Fruit fly (Drosophila melanogaster) whole organism, embryonic: ENCODE data around the gene SelG.

Experiments
- CG10209 ChIP-seq: fragments of 200-800 bp; sonication (Bioruptor generic); optimal IDR thresholded peaks from 3 replicates; lab custom pipeline; 2017; ENCODE audit warnings: missing biosample characterization, mild to moderate bottlenecking, missing genetic modification characterization, missing genetic modification reagents
- CG1024 ChIP-seq: fragments of 200-800 bp; sonication (Bioruptor generic); IDR thresholded peaks from 2 replicates; pipeline ENCODE4 v1.3.6; 2022; ENCODE audit warnings: missing biosample characterization, missing genetic modification characterization
- CG10431 ChIP-seq: fragments of 200-800 bp; sonication (Bioruptor generic); optimal IDR thresholded peaks from 3 replicates; lab custom pipeline; 2018; ENCODE audit warnings: missing biosample characterization, mild to moderate bottlenecking, missing genetic modification characterization
- CG11247 ChIP-seq: fragments of 200-800 bp; sonication (Bioruptor generic); IDR thresholded peaks from 2 replicates; pipeline ENCODE4 v1.3.6; 2022; ENCODE audit warnings: missing biosample characterization, missing genetic modification characterization
- CG11695 ChIP-seq: fragments of 200-800 bp; sonication (Bioruptor generic); IDR thresholded peaks from 3 replicates; pipeline ENCODE4 v1.3.6; 2022; ENCODE audit warnings: missing biosample characterization, missing genetic modification characterization
- CG12155 ChIP-seq: fragments of 200-800 bp; sonication (Bioruptor generic); optimal IDR thresholded peaks from 3 replicates; lab custom pipeline; 2016; ENCODE audit warnings: missing biosample characterization, missing genetic modification characterization
- CG12219 ChIP-seq: fragments of 200-800 bp; sonication (Bioruptor generic); optimal IDR thresholded peaks from 3 replicates; lab custom pipeline; 2018; ENCODE audit warnings: missing biosample characterization, mild to moderate bottlenecking, missing genetic modification characterization
- CG14667 ChIP-seq: fragments of 200-800 bp; sonication (Bioruptor generic); IDR thresholded peaks from 2 replicates; pipeline ENCODE4 v1.3.6; 2022; ENCODE audit warnings: missing biosample characterization, missing genetic modification characterization
- CG15601 ChIP-seq: fragments of 200-800 bp; sonication (Bioruptor generic); optimal IDR thresholded peaks from 3 replicates; lab custom pipeline; 2019; ENCODE audit warnings: missing biosample characterization, mild to moderate bottlenecking, missing genetic modification characterization, moderate library complexity
- CG2120 ChIP-seq: fragments of 200-800 bp; sonication (Bioruptor generic); optimal IDR thresholded peaks from 3 replicates; lab custom pipeline; 2016; ENCODE audit warnings: missing biosample characterization, missing genetic modification characterization
- CG2199 ChIP-seq: fragments of 200-800 bp; sonication (Bioruptor generic); IDR thresholded peaks from 3 replicates; pipeline ENCODE4 v1.3.6; 2022; ENCODE audit warnings: missing biosample characterization, missing genetic modification characterization
- CG30020 ChIP-seq: fragments of 200-800 bp; optimal IDR thresholded peaks from 2 replicates; lab custom pipeline; 2019; ENCODE audit warnings: missing biosample characterization, mild to moderate bottlenecking, missing genetic modification characterization, moderate library complexity
- CG3065 ChIP-seq: fragments of 200-800 bp; sonication (Bioruptor generic); optimal IDR thresholded peaks from 2 replicates; lab custom pipeline; 2016; ENCODE audit warnings: missing biosample characterization, missing genetic modification characterization
- CG31224 ChIP-seq: fragments of 200-800 bp; sonication (Bioruptor generic); IDR thresholded peaks from 2 replicates; pipeline ENCODE4 v1.3.6; 2022; ENCODE audit warnings: missing biosample characterization, missing genetic modification characterization
- CG33557 ChIP-seq: fragments of 200-800 bp; sonication (Bioruptor generic); optimal IDR thresholded peaks from 2 replicates; lab custom pipeline; 2019; ENCODE audit warnings: missing biosample characterization, mild to moderate bottlenecking, missing genetic modification characterization, moderate library complexity
- CG34376 ChIP-seq: fragments of 200-800 bp; sonication (Bioruptor generic); optimal IDR thresholded peaks from 2 replicates; lab custom pipeline; 2018; ENCODE audit warnings: missing biosample characterization, mild to moderate bottlenecking, missing genetic modification characterization
- CG3847 ChIP-seq: fragments of 200-800 bp; sonication (Bioruptor generic); IDR thresholded peaks from 2 replicates; pipeline ENCODE4 v1.3.6; 2022; ENCODE audit warnings: missing biosample characterization, missing genetic modification characterization
- CG4360 ChIP-seq: fragments of 200-800 bp; sonication (Bioruptor generic); IDR thresholded peaks from 2 replicates; pipeline ENCODE4 v1.3.6; 2022; ENCODE audit warnings: missing biosample characterization, missing genetic modification characterization
- CrebB ChIP-seq: fragments of 200-800 bp; sonication (Bioruptor generic); optimal IDR thresholded peaks from 3 replicates; lab custom pipeline; 2018; ENCODE audit warnings: missing biosample characterization, mild to moderate bottlenecking, missing genetic modification characterization
- Dref ChIP-seq: fragments of 200-800 bp; sonication (Bioruptor generic); IDR thresholded peaks from 2 replicates; pipeline ENCODE4 v1.3.6; 2022; ENCODE audit warnings: missing biosample characterization, missing genetic modification characterization
- E2f1 ChIP-seq: fragments of 200-800 bp; sonication (Bioruptor generic); IDR thresholded peaks from 2 replicates; pipeline ENCODE4 v1.3.6; 2022; ENCODE audit warnings: missing biosample characterization, missing genetic modification characterization
- Fer1 ChIP-seq: fragments of 200-800 bp; sonication (Bioruptor generic); optimal IDR thresholded peaks from 2 replicates; lab custom pipeline; 2017; ENCODE audit warnings: missing biosample characterization, mild to moderate bottlenecking, missing genetic modification characterization
- Fer2 ChIP-seq: fragments of 200-800 bp; sonication (Bioruptor generic); optimal IDR thresholded peaks from 2 replicates; lab custom pipeline; 2018; ENCODE audit warnings: missing biosample characterization, mild to moderate bottlenecking, missing genetic modification characterization, moderate library complexity
- Gug ChIP-seq: fragments of 200-800 bp; sonication (Bioruptor generic); IDR thresholded peaks from 4 replicates; pipeline ENCODE4 v1.3.6; 2022; ENCODE audit warnings: missing biosample characterization, missing genetic modification characterization
- HHEX ChIP-seq: fragments of 200-800 bp; sonication (Bioruptor generic); optimal IDR thresholded peaks from 3 replicates; lab custom pipeline; 2017; ENCODE audit warnings: missing biosample characterization, mild to moderate bottlenecking, missing genetic modification characterization, missing genetic modification reagents
- HmgZ ChIP-seq: fragments of 200-800 bp; sonication (Bioruptor generic); optimal IDR thresholded peaks from 2 replicates; lab custom pipeline; 2018; ENCODE audit warnings: missing biosample characterization, mild to moderate bottlenecking, missing genetic modification characterization
- Hsf ChIP-seq: fragments of 200-800 bp; sonication (Bioruptor generic); optimal IDR thresholded peaks from 3 replicates; lab custom pipeline; 2016; ENCODE audit warnings: missing biosample characterization, missing genetic modification characterization
- Jarid2 ChIP-seq: fragments of 200-800 bp; sonication (Bioruptor generic); optimal IDR thresholded peaks from 3 replicates; lab custom pipeline; 2017; ENCODE audit warnings: mild to moderate bottlenecking, missing biosample characterization, missing genetic modification reagents, missing genetic modification characterization
- Scr ChIP-seq: fragments of 200-800 bp; sonication (Bioruptor generic); IDR thresholded peaks from 2 replicates; pipeline ENCODE4 v1.3.6; 2022; ENCODE audit warnings: missing biosample characterization, missing genetic modification characterization; ENCODE audit not compliant: partially characterized antibody
- Spps ChIP-seq: fragments of 200-800 bp; sonication (Bioruptor generic); optimal IDR thresholded peaks from 2 replicates; lab custom pipeline; 2018; ENCODE audit warnings: missing biosample characterization, mild to moderate bottlenecking, missing genetic modification characterization
- Stat92E ChIP-seq, 3 experiments: fragments of >200 bp in 2 of 3; fragments of 200-800 bp in 1 of 3; sonication (Bioruptor generic) in 1 of 3; optimal IDR thresholded peaks; 2 replicates each; lab custom pipeline; 2017 to 2019; ENCODE audit warnings: missing biosample characterization in 3 of 3, missing genetic modification characterization in 3 of 3, mild to moderate bottlenecking in 1 of 3, moderate library complexity in 1 of 3
- al ChIP-seq: fragments of 200-800 bp; sonication (Bioruptor generic); IDR thresholded peaks from 2 replicates; pipeline ENCODE4 v1.3.6; 2022; ENCODE audit warnings: missing biosample characterization, missing genetic modification characterization
- fru ChIP-seq: fragments of >200 bp; optimal IDR thresholded peaks from 2 replicates; lab custom pipeline; 2017
- gcm ChIP-seq: fragments of 200-800 bp; sonication (Bioruptor generic); optimal IDR thresholded peaks from 2 replicates; lab custom pipeline; 2019; ENCODE audit warnings: missing biosample characterization, mild to moderate bottlenecking, missing genetic modification characterization, moderate library complexity
- gfzf ChIP-seq: fragments of 200-800 bp; sonication (Bioruptor generic); optimal IDR thresholded peaks from 2 replicates; lab custom pipeline; 2016; ENCODE audit warnings: missing biosample characterization, mild to moderate bottlenecking, missing genetic modification characterization, moderate library complexity
- gro ChIP-seq: fragments of 200-800 bp; sonication (Bioruptor generic); optimal IDR thresholded peaks from 2 replicates; lab custom pipeline; 2016; ENCODE audit warnings: missing biosample characterization, missing genetic modification characterization
- gsb ChIP-seq: fragments of 200-800 bp; sonication (Bioruptor generic); IDR thresholded peaks from 2 replicates; pipeline ENCODE4 v1.3.6; 2022; ENCODE audit warnings: missing biosample characterization, missing genetic modification characterization
- h ChIP-seq: fragments of >200 bp; optimal IDR thresholded peaks from 2 replicates; lab custom pipeline; 2017
- hbn ChIP-seq: fragments of 200-800 bp; sonication (Bioruptor generic); IDR thresholded peaks from 2 replicates; pipeline ENCODE4 v1.3.6; 2022; ENCODE audit warnings: missing biosample characterization, missing genetic modification characterization; ENCODE audit not compliant: partially characterized antibody
- inv ChIP-seq: fragments of 200-800 bp; sonication (Bioruptor generic); IDR thresholded peaks from 2 replicates; pipeline ENCODE4 v1.3.6; 2022; ENCODE audit warnings: missing biosample characterization, missing genetic modification characterization; ENCODE audit not compliant: partially characterized antibody
- kah ChIP-seq: fragments of 200-800 bp; sonication (Bioruptor generic); optimal IDR thresholded peaks from 2 replicates; lab custom pipeline; 2018; ENCODE audit warnings: missing biosample characterization, mild to moderate bottlenecking, missing genetic modification characterization
- ken ChIP-seq: fragments of 200-800 bp; sonication (Bioruptor generic); IDR thresholded peaks from 3 replicates; pipeline ENCODE4 v1.3.6; 2022; ENCODE audit warnings: missing biosample characterization, missing genetic modification characterization
- lbe ChIP-seq: fragments of 200-800 bp; sonication (Bioruptor generic); optimal IDR thresholded peaks from 2 replicates; lab custom pipeline; 2016; ENCODE audit warnings: missing biosample characterization, mild to moderate bottlenecking, missing genetic modification characterization
- nerfin-2 ChIP-seq: fragments of 200-800 bp; sonication (Bioruptor generic); IDR thresholded peaks from 2 replicates; pipeline ENCODE4 v1.3.6; 2022; ENCODE audit warnings: missing biosample characterization, missing genetic modification characterization; ENCODE audit not compliant: partially characterized antibody
- nmo ChIP-seq: fragments of 200-800 bp; sonication (Bioruptor generic); optimal IDR thresholded peaks from 2 replicates; lab custom pipeline; 2018; ENCODE audit warnings: missing biosample characterization, mild to moderate bottlenecking, missing genetic modification characterization, moderate library complexity
- pzg ChIP-seq: fragments of 200-800 bp; sonication (Bioruptor generic); optimal IDR thresholded peaks from 3 replicates; lab custom pipeline; 2018; ENCODE audit warnings: missing biosample characterization, mild to moderate bottlenecking, missing genetic modification characterization, moderate library complexity
- schlank ChIP-seq: fragments of 200-800 bp; sonication (Bioruptor generic); optimal IDR thresholded peaks from 2 replicates; lab custom pipeline; 2018; ENCODE audit warnings: missing biosample characterization, mild to moderate bottlenecking, missing genetic modification characterization
- sd ChIP-seq: fragments of 200-800 bp; sonication (Bioruptor generic); optimal IDR thresholded peaks from 3 replicates; lab custom pipeline; 2018; ENCODE audit warnings: missing biosample characterization, mild to moderate bottlenecking, missing genetic modification characterization, moderate library complexity

The SelG gene

DNA sequence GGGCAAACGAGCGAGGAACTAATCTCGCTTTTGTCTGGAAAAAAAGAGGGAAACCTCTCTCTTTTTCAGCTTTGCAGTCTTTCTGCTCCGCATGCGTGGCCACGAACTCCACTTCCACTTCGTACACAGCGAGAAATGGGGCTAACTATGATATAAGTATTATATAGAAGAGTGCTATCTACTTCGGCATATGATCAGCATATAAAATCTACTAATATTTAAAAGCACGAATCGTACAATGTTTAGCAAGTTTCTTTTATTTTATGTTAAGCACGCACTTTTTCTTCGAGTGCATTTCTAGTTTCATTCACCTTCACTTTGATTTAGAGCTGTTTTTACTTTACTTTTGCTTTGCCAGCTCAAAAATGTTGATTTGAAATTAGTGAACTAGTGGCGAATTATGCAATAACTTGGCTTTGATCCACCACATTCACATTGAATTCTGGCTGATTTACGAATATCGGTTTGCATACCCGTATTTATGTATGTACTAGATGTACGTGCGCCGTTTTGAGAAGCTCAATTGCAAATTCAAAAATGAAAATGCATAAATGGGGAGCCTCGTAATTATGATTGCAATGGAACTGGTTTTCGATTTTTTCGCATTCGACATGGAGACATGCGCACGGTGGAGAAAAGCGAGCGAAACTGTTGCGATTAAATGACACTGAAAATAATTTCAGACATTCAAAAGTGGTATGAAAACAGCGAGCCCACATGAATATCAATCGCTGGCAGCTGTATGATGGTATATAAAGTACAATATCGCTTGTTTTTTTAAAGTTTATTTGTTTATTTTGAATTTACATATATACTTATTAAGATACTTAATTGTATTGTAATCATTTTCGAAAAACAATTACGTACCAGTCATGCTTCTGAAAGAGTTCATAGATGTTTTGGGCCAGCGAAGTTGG, 29.3 kb upstream of the SelG start (continued):
- TF ChIP-seq Jarid2 (peak; percentile 24), kah (GFP tag; lab: Kevin White, UChicago) (peak; percentile 49), Fer1 (GFP tag; lab: Kevin White, UChicago) (peak; percentile 57), al (GFP tag; lab: Robert Waterston, UW) (0 out of 2 replicates have a peak, but pooled peaks have one; percentile 30), CG34376 (no peak), CG3847 (peak; percentile 34; the same call in 1 of the 2 replicates), CG2120 (peak; percentile 49), CG3065 (GFP tag; lab: Kevin White, UChicago) (no peak), CG4360 (GFP tag; lab: Robert Waterston, UW) (peak; percentile 45), inv (no peak), nerfin-2 (no peak), ken (peak; percentile 68; the same call in 1 of the 3 replicates), CG14667 (GFP tag; lab: Robert Waterston, UW) (peak; percentile 73), HHEX (GFP tag; lab: Kevin White, UChicago) (peak; percentile 32), HmgZ (tag; lab: Kevin White, UChicago) (peak; percentile 34), Stat92E (GFP tag; optimal IDR thresholded peaks at IDR 0.05; lab: Kevin White, UChicago) (no peak), CG33557 (GFP tag; lab: Kevin White, UChicago) (peak; percentile 53), CrebB (tag; lab: Kevin White, UChicago) (peak; percentile 11), Scr (GFP tag; lab: Robert Waterston, UW) (no peak), Dref (GFP tag; lab: Robert Waterston, UW) (no peak), hbn (GFP tag; lab: Robert Waterston, UW) (no peak), pzg (GFP tag; lab: Kevin White, UChicago) (no peak), schlank (tag; lab: Kevin White, UChicago) (no peak), CG11695 (peak; percentile 81), Hsf (GFP tag; lab: Kevin White, UChicago) (peak; percentile 68), gfzf (no peak), CG31224 (GFP tag; lab: Robert Waterston, UW) (peak; percentile 52), CG11247 (GFP tag; lab: Robert Waterston, UW) (peak; percentile 66), gsb (GFP tag; lab: Robert Waterston, UW) (peak; percentile 37; the same call in 1 of the 2 replicates), gcm (GFP tag; lab: Kevin White, UChicago) (peak; percentile 67), CG30020 (peak; percentile 49), h (lab: Kevin White, UChicago) (no peak), lbe (no peak), CG15601 (tag; lab: Kevin White, UChicago) (peak; percentile 87), CG10209 (GFP tag; lab: Kevin White, UChicago) (peak; percentile 56), sd (no peak), nmo (peak; percentile 90), Spps (peak; percentile 46), CG2199 (GFP tag; lab: Robert Waterston, UW) (peak; percentile 62; the same call in 2 of the 3 replicates), CG12155 (GFP tag; lab: Kevin White, UChicago) (peak; percentile 45), gro (GFP tag; lab: Kevin White, UChicago) (peak; percentile 54), CG12219 (peak; percentile 69), CG10431 (no peak), fru (no peak), Fer2 (tag; lab: Kevin White, UChicago) (no peak), Gug (GFP tag; lab: Robert Waterston, UW) (peak; percentile 70; the same call in 3 of the 4 replicates), CG1024 (GFP tag; lab: Robert Waterston, UW) (0 out of 2 replicates have a peak, but pooled peaks have one; percentile 40), E2f1 (GFP tag; lab: Robert Waterston, UW) (peak; percentile 70)
